Worm (Caenorhabditis elegans) whole organism, midembryonic: ENCODE data around the gene C47G2.3.

ENCODE experiments used
- T22C8.4 ChIP-seq: fragments of 200-800 bp; sonication (Bioruptor generic); IDR thresholded peaks from 2 replicates; pipeline ENCODE4 v1.3.6; 2022; ENCODE audit warnings: missing genetic modification characterization, missing compliant biosample characterization
- cog-1 ChIP-seq: sonication (generic microtip); optimal IDR thresholded peaks from 2 replicates; lab custom pipeline; 2016; ENCODE audit warnings: missing genetic modification characterization, missing compliant biosample characterization
- flt-1 ChIP-seq: fragments of 200-800 bp; sonication (Bioruptor generic); IDR thresholded peaks from 2 replicates; pipeline ENCODE4 v1.3.6; 2022; ENCODE audit warnings: missing genetic modification characterization, missing compliant biosample characterization
- klf-2 ChIP-seq: fragments of 200-800 bp; sonication (Bioruptor generic); conservative IDR thresholded peaks from 2 replicates; pipeline ENCODE4 v1.3.6; 2022; ENCODE audit warnings: missing genetic modification reagents, missing genetic modification characterization, missing compliant biosample characterization
- med-1 ChIP-seq: sonication (generic microtip); optimal IDR thresholded peaks from 2 replicates; lab custom pipeline; 2017; ENCODE audit warnings: missing genetic modification characterization, mild to moderate bottlenecking, missing compliant biosample characterization, antibody characterized with exemption, missing genetic modification reagents; ENCODE audit not compliant: insufficient read depth
- ref-1 ChIP-seq: fragments of 200-800 bp; sonication (Bioruptor generic); conservative IDR thresholded peaks from 2 replicates; pipeline ENCODE4 v1.3.6; 2022; ENCODE audit warnings: missing genetic modification reagents, missing genetic modification characterization, missing compliant biosample characterization
- tab-1 ChIP-seq: fragments of 200-800 bp; sonication (Bioruptor generic); IDR thresholded peaks from 2 replicates; pipeline ENCODE4 v1.3.6; 2022; ENCODE audit warnings: missing genetic modification characterization, missing compliant biosample characterization
- ztf-23 ChIP-seq: fragments of 200-800 bp; sonication (Bioruptor generic); IDR thresholded peaks from 2 replicates; pipeline ENCODE4 v1.3.6; 2022; ENCODE audit warnings: missing genetic modification reagents, missing genetic modification characterization, missing compliant biosample characterization
- ztf-29 ChIP-seq: fragments of 200-800 bp; sonication (Bioruptor generic); IDR thresholded peaks from 2 replicates; pipeline ENCODE4 v1.3.6; 2022; ENCODE audit warnings: missing genetic modification reagents, missing genetic modification characterization, missing compliant biosample characterization

C47G2.3 gene

ce11 chrII:11319591-11319990, 29.6 kb upstream of the C47G2.3 start, which contains the start of gene nlp-51:
Gene nlp-51, minus strand, starts transcription at chrII:11319691.
- TF ChIP-seq flt-1 (GFP tag; lab: Robert Waterston, UW) = no peak
- TF ChIP-seq ztf-29 (GFP tag; lab: Robert Waterston, UW) = no peak
- TF ChIP-seq klf-2 = no peak
- TF ChIP-seq med-1 = no peak
- no peak for TF ChIP-seq ztf-23 (GFP tag; lab: Robert Waterston, UW)
- no peak for TF ChIP-seq tab-1
- no peak for TF ChIP-seq ref-1
- TF ChIP-seq cog-1 (tag; lab: Kevin White, UChicago) = no peak
- TF ChIP-seq T22C8.4 (GFP tag; lab: Robert Waterston, UW) = no peak

- TF ChIP-seq ztf-29 (GFP tag; lab: Robert Waterston, UW) (no peak), cog-1 (tag; lab: Kevin White, UChicago) (no peak), tab-1 (no peak), med-1 (no peak), T22C8.4 (GFP tag; lab: Robert Waterston, UW) (no peak), flt-1 (GFP tag; lab: Robert Waterston, UW) (no peak), ref-1 (no peak), klf-2 (no peak), ztf-23 (GFP tag; lab: Robert Waterston, UW) (no peak)
Observed at ce11 chrII:11316663-11317062, 26.7 kb upstream of the C47G2.3 start.

- no peak for TF ChIP-seq T22C8.4 (GFP tag; lab: Robert Waterston, UW)
- TF ChIP-seq med-1 = no peak
- TF ChIP-seq tab-1 = no peak
- TF ChIP-seq cog-1 (tag; lab: Kevin White, UChicago) = no peak
- no peak for TF ChIP-seq flt-1 (GFP tag; lab: Robert Waterston, UW)
- no peak for TF ChIP-seq ztf-23 (GFP tag; lab: Robert Waterston, UW)
- no peak for TF ChIP-seq ref-1
- TF ChIP-seq ztf-29 (GFP tag; lab: Robert Waterston, UW) = no peak
- no peak for TF ChIP-seq klf-2
Observed at ce11 chrII:11314165-11314564, 24.2 kb upstream of the C47G2.3 start, which contains the start of gene T24F1.4. Gene T24F1.4, minus strand, starts transcription at chrII:11314265.

- no peak for TF ChIP-seq cog-1 (tag; lab: Kevin White, UChicago)
- TF ChIP-seq tab-1 = 0 out of 2 replicates have a peak, but pooled peaks have one; percentile 13
Observed at ce11 chrII:11312223-11312622, 22.3 kb upstream of the C47G2.3 start, which contains the start of gene T24F1.7. Gene T24F1.7, plus strand, starts transcription at chrII:11312523.

- TF ChIP-seq klf-2 (no peak), T22C8.4 (GFP tag; lab: Robert Waterston, UW) (no peak), ztf-29 (GFP tag; lab: Robert Waterston, UW) (no peak), cog-1 (tag; lab: Kevin White, UChicago) (no peak), tab-1 (no peak), med-1 (no peak), ztf-23 (GFP tag; lab: Robert Waterston, UW) (no peak), ref-1 (no peak), flt-1 (GFP tag; lab: Robert Waterston, UW) (no peak)
Observed at ce11 chrII:11307953-11308352, 18.0 kb upstream of the C47G2.3 start.

ce11 chrII:11307332-11307731, 17.4 kb upstream of the C47G2.3 start:
- TF ChIP-seq ref-1 (no peak), klf-2 (no peak), flt-1 (GFP tag; lab: Robert Waterston, UW) (no peak)

ce11 chrII:11305627-11306449, 15.9 kb upstream of the C47G2.3 start, which contains the start of gene rsf-1:
Gene rsf-1, plus strand, starts transcription at chrII:11306399.
- TF ChIP-seq med-1 (no peak), cog-1 (tag; lab: Kevin White, UChicago) (peak; percentile 44), tab-1 (no peak)

- TF ChIP-seq ztf-23 (GFP tag; lab: Robert Waterston, UW) (no peak), T22C8.4 (GFP tag; lab: Robert Waterston, UW) (no peak), ztf-29 (GFP tag; lab: Robert Waterston, UW) (no peak), klf-2 (no peak), cog-1 (tag; lab: Kevin White, UChicago) (no peak), tab-1 (no peak), med-1 (no peak), flt-1 (GFP tag; lab: Robert Waterston, UW) (no peak), ref-1 (no peak)
Observed at ce11 chrII:11302591-11302990, 12.6 kb upstream of the C47G2.3 start, which contains the start of gene samp-1. Gene samp-1, plus strand, starts transcription at chrII:11302891.

ce11 chrII:11301059-11301458, 11.1 kb upstream of the C47G2.3 start, which contains the start of gene raga-1:
Gene raga-1, plus strand, starts transcription at chrII:11301359.
- TF ChIP-seq med-1 = no peak
- TF ChIP-seq ztf-23 (GFP tag; lab: Robert Waterston, UW) = no peak
- no peak for TF ChIP-seq flt-1 (GFP tag; lab: Robert Waterston, UW)
- TF ChIP-seq ref-1 = no peak
- no peak for TF ChIP-seq tab-1
- TF ChIP-seq ztf-29 (GFP tag; lab: Robert Waterston, UW) = no peak

- no peak for TF ChIP-seq ref-1
- TF ChIP-seq klf-2 = no peak
Observed at ce11 chrII:11297217-11297738, 7.3 kb upstream of the C47G2.3 start, which contains the start of gene saps-1. Gene saps-1, plus strand, starts transcription at chrII:11297688.

ce11 chrII:11293433-11293832, 3.5 kb upstream of the C47G2.3 start, which contains the start of gene C47G2.4:
Gene C47G2.4, minus strand, starts transcription at chrII:11293606.
- TF ChIP-seq ref-1 = no peak
- TF ChIP-seq klf-2 = no peak
- TF ChIP-seq T22C8.4 (GFP tag; lab: Robert Waterston, UW) = no peak
- no peak for TF ChIP-seq flt-1 (GFP tag; lab: Robert Waterston, UW)
- no peak for TF ChIP-seq cog-1 (tag; lab: Kevin White, UChicago)
- TF ChIP-seq ztf-23 (GFP tag; lab: Robert Waterston, UW) = no peak
- no peak for TF ChIP-seq ztf-29 (GFP tag; lab: Robert Waterston, UW)
- TF ChIP-seq med-1 = no peak
- no peak for TF ChIP-seq tab-1
